Worm (Caenorhabditis elegans): Measurements from ENCODE around the gene sri-21.

- TF ChIP-seq him-1 (tag; optimal IDR thresholded peaks at IDR 0.05) (no peak), W03F9.2 (tag; optimal IDR thresholded peaks at IDR 0.05) (no peak)
Measured at ce11 chrV:3581034-3581433, 31.4 kb downstream of the sri-21 start.
